Fruit fly (Drosophila melanogaster): Measurements from ENCODE around the gene Ent3.

Gene Ent3

DNA sequence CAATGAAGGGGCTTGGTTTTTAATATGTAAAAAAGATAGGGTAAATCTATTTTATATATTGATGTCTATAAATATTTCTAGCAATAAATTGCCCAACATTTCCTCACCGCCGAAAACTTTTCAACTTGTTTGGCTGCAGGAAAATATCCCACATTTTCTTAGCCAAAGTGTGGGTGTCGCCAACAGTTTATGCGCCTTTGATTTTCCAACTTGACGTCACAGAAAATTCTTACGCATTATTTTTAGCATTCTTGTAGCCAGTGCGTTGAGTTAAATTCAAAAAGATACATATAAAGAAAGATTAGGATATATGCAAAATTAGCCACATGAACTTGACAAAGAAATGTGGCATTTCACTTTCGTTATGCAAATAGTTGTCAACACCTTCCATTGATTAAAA is 13.6 kb upstream of the Ent3 start:
- TF ChIP-seq woc (GFP tag; optimal IDR thresholded peaks at IDR 0.05) (no peak), sv (GFP tag; optimal IDR thresholded peaks at IDR 0.05) (no peak), CG9705 (GFP tag; optimal IDR thresholded peaks at IDR 0.05) (no peak), Mio (GFP tag; optimal IDR thresholded peaks at IDR 0.05) (no peak), Rel (GFP tag; optimal IDR thresholded peaks at IDR 0.05) (no peak), Rel (tag; optimal IDR thresholded peaks at IDR 0.05) (no peak), br (GFP tag; optimal IDR thresholded peaks at IDR 0.05) (no peak), Abd-B (GFP tag; optimal IDR thresholded peaks at IDR 0.05) (no peak), Myc (optimal IDR thresholded peaks at IDR 0.05) (no peak), usp (GFP tag; optimal IDR thresholded peaks at IDR 0.05) (no peak), Dfd (GFP tag; optimal IDR thresholded peaks at IDR 0.05) (no peak), Jra (GFP tag; optimal IDR thresholded peaks at IDR 0.05) (no peak), foxo (GFP tag; optimal IDR thresholded peaks at IDR 0.05) (no peak), dmrt93B (GFP tag; optimal IDR thresholded peaks at IDR 0.05) (no peak), h (GFP tag; optimal IDR thresholded peaks at IDR 0.05) (no peak)

DNA sequence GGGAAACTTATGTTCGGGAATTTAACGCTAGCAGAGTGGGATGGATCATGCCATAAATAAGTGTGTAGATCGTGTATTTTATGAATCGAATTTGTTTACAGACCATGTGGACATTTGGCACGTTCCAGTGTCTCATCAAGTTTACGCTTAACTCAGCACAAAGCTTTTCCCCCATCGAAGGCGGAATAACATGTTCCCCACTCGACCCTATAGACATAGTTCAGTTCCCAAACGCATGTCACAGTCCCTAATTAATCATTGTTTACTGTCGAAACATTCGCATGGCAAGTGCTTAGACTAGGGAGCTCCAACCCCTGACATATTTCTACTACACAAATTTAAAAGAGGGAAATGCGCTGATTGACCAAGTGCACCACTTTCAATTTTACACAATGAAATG is 12.0 kb upstream of the Ent3 start:
- no peak for TF ChIP-seq sage (GFP tag; optimal IDR thresholded peaks at IDR 0.05)

DNA sequence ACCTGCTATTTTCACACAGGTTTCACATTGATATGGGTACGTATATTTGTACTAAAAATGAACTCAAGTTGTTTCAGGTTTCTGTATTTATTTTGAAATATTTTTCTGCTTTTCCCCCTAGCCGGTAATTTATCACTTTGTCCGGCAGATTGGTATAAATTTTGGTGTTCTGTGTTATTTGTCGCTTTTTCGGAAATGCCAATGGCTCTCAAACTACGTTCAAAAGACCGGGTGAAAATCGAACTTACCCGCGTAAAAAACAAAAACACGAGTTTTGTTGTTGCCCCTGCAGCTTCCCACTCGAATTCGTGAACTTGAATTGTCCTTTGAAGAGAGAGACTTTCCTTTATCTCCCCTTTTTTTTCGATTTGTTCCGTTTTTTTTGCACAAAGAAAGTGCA is 10.9 kb upstream of the Ent3 start:
- TF ChIP-seq Vsx2 (GFP tag; optimal IDR thresholded peaks at IDR 0.05; ENCODE audit: partially characterized antibody) (no peak), Rel (GFP tag; optimal IDR thresholded peaks at IDR 0.05) (no peak), Rel (tag; optimal IDR thresholded peaks at IDR 0.05) (no peak), pan (optimal IDR thresholded peaks at IDR 0.05) (no peak), Hr78 (GFP tag; optimal IDR thresholded peaks at IDR 0.05) (no peak), h (GFP tag; optimal IDR thresholded peaks at IDR 0.05) (no peak), Mio (GFP tag; optimal IDR thresholded peaks at IDR 0.05) (no peak), N (GFP tag; optimal IDR thresholded peaks at IDR 0.05) (no peak), usp (GFP tag; optimal IDR thresholded peaks at IDR 0.05) (no peak), lola (GFP tag; optimal IDR thresholded peaks at IDR 0.05) (no peak), psq (GFP tag; optimal IDR thresholded peaks at IDR 0.05) (no peak), CG32264 (GFP tag; optimal IDR thresholded peaks at IDR 0.05) (no peak), CG9705 (GFP tag; optimal IDR thresholded peaks at IDR 0.05) (no peak), fru (GFP tag; optimal IDR thresholded peaks at IDR 0.05) (no peak), jim (GFP tag; optimal IDR thresholded peaks at IDR 0.05) (no peak), HLH106 (tag; optimal IDR thresholded peaks at IDR 0.05) (no peak), Dfd (GFP tag; optimal IDR thresholded peaks at IDR 0.05) (no peak), ey (GFP tag; optimal IDR thresholded peaks at IDR 0.05) (no peak), GATAd (GFP tag; optimal IDR thresholded peaks at IDR 0.05) (no peak), Sp1 (GFP tag; optimal IDR thresholded peaks at IDR 0.05) (no peak)

DNA sequence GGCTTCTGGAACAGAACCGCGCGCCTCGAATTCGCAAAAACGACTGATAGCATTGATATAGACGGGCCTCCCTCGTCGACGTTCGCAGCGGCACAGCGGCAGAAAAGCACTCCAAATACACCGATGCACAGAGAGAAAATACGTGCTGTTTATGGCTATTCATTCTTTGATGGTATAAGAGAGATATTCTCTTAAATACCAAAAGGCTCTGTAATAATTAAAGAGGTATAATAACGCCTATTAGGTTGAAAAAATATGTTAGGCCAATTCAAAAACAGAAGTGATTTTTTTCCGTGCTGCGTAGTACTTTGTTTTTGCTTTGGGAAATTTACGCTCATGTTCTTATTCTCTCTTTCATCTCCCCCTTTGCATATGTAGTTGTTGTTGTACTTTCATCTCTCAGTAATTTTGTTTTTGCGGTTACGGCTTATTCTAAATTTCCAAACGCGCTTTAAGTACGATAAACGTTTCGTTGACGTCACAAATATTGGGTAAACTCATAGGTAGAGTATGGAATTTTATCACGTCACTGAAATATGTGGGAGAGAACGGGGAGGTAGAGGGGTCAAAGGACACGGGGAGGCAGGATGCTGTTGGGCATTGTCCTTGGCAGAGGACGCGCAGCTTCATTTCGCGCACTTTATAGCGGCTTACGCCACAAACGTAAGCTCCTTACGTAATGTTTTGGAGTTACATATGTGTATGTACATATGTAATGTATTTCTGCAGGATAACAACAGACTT is 10.2 kb upstream of the Ent3 start, which contains the start of gene nebu:
TSS of gene nebu (minus strand) at position 51 of the 744 bp plus-strand sequence.
- TF ChIP-seq Hr83 (GFP tag; optimal IDR thresholded peaks at IDR 0.05; ENCODE audit: poor library complexity, severe bottlenecking) = peak; percentile 74
- TF ChIP-seq GATAd (GFP tag; optimal IDR thresholded peaks at IDR 0.05) = peak; percentile 88
- peak; percentile 89 for TF ChIP-seq dsf (GFP tag; optimal IDR thresholded peaks at IDR 0.05; ENCODE audit: borderline replicate concordance)
- TF ChIP-seq tai (GFP tag; optimal IDR thresholded peaks at IDR 0.05) = peak; percentile 95
- no peak for TF ChIP-seq pan (optimal IDR thresholded peaks at IDR 0.05)
- peak; percentile 46 for TF ChIP-seq jim (GFP tag; optimal IDR thresholded peaks at IDR 0.05)
- no peak for TF ChIP-seq Dif (GFP tag; optimal IDR thresholded peaks at IDR 0.05; ENCODE audit: partially characterized antibody)
- peak; percentile 99 for TF ChIP-seq h (GFP tag; optimal IDR thresholded peaks at IDR 0.05)
- TF ChIP-seq CG32264 (GFP tag; optimal IDR thresholded peaks at IDR 0.05) = peak; percentile 98
- peak; percentile 87 for TF ChIP-seq CrebA (GFP tag; optimal IDR thresholded peaks at IDR 0.05; ENCODE audit: borderline replicate concordance)
- TF ChIP-seq br (GFP tag; optimal IDR thresholded peaks at IDR 0.05) = peak; percentile 99
- TF ChIP-seq Sp1 (GFP tag; optimal IDR thresholded peaks at IDR 0.05) = peak; percentile 97
- TF ChIP-seq Hr78 (GFP tag; optimal IDR thresholded peaks at IDR 0.05) = no peak
- TF ChIP-seq Vsx2 (GFP tag; optimal IDR thresholded peaks at IDR 0.05; ENCODE audit: partially characterized antibody) = no peak
- TF ChIP-seq rgr (GFP tag; optimal IDR thresholded peaks at IDR 0.05) = peak; percentile 99
- no peak for TF ChIP-seq Abd-B (GFP tag; optimal IDR thresholded peaks at IDR 0.05)
- TF ChIP-seq Hnf4 (GFP tag; optimal IDR thresholded peaks at IDR 0.05) = peak; percentile 99
- TF ChIP-seq ey (GFP tag; optimal IDR thresholded peaks at IDR 0.05) = peak; percentile 99
- TF ChIP-seq Rel (GFP tag; optimal IDR thresholded peaks at IDR 0.05) = peak; percentile 96
- peak; percentile 87 for TF ChIP-seq Rel (tag; optimal IDR thresholded peaks at IDR 0.05)
- TF ChIP-seq OdsH (GFP tag; optimal IDR thresholded peaks at IDR 0.05) = peak; percentile 99
- no peak for TF ChIP-seq dl (GFP tag; optimal IDR thresholded peaks at IDR 0.05; ENCODE audit: insufficient read depth in 1 of 2, partially characterized antibody in 2 of 2)
- TF ChIP-seq Myc (optimal IDR thresholded peaks at IDR 0.05) = no peak
- no peak for TF ChIP-seq Dfd (GFP tag; optimal IDR thresholded peaks at IDR 0.05)
- no peak for TF ChIP-seq usp (GFP tag; optimal IDR thresholded peaks at IDR 0.05)
- peak; percentile 97 for TF ChIP-seq psq (GFP tag; optimal IDR thresholded peaks at IDR 0.05)
- TF ChIP-seq woc (GFP tag; optimal IDR thresholded peaks at IDR 0.05) = peak; percentile 96
- peak; percentile 91 for TF ChIP-seq Mio (GFP tag; optimal IDR thresholded peaks at IDR 0.05)
- peak; percentile 98 for TF ChIP-seq brk (GFP tag; optimal IDR thresholded peaks at IDR 0.05)
- no peak for TF ChIP-seq N (GFP tag; optimal IDR thresholded peaks at IDR 0.05)
- TF ChIP-seq lola (GFP tag; optimal IDR thresholded peaks at IDR 0.05) = no peak
- TF ChIP-seq HLH106 (tag; optimal IDR thresholded peaks at IDR 0.05) = peak; percentile 98
- peak; percentile 95 for TF ChIP-seq sage (GFP tag; optimal IDR thresholded peaks at IDR 0.05)
- peak; percentile 98 for TF ChIP-seq sv (GFP tag; optimal IDR thresholded peaks at IDR 0.05)
- TF ChIP-seq dmrt93B (GFP tag; optimal IDR thresholded peaks at IDR 0.05) = peak; percentile 97
- peak; percentile 91 for TF ChIP-seq CG9705 (GFP tag; optimal IDR thresholded peaks at IDR 0.05)
- peak; percentile 97 for TF ChIP-seq Jra (GFP tag; optimal IDR thresholded peaks at IDR 0.05)
